Fruit fly (Drosophila melanogaster): Measurements from ENCODE around the gene CG6980.

Gene CG6980

DNA sequence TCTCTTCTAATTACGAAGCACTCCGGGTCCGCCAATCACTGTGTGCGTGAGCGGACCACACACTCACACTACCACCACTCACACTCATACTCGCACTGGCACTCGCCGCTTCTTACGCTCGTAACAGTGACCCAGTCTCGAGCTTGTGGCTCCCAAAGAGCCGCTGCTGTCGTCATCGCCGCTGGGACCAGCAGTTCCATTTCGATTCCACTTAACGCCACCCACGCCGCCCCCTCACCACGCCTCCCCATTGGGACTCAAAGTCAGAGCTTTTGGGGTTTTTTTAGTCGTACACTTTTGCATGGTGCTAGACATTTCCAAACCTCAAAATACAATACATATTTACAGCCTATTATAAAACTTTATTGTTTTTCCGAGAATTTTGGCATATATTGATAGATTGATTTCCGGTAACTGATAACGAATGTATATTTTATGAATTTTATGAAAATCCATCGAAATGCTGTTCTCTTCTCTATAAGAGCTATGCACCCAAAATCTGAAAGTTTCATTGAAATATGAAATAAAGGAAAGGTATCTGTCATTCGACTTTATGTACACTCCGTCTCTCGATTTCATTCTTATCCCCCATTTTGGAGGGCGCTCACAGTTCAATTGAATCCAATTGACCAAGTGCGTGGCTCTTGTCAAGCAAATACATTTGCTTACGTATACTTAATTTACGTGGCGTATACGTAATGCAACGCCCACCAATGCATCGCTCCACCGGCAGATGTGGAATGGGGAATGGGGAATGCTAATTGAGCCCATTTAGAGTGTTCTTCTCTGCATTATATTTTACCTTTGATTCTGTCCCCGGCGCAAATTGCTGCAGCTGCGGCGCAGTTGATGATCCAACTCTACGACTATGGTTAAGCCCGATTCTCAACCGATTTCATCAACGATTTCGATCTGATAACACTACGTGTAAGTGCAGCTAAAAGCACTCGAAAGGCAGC is 35.9 kb upstream of the CG6980 start, which contains the start of gene CG42331 (continued):
- TF ChIP-seq Asciz (GFP tag; optimal IDR thresholded peaks at IDR 0.05) (peak; percentile 63), CG4730 (GFP tag; IDR thresholded peaks at IDR 0.05) (no peak), CG6654 (GFP tag; optimal IDR thresholded peaks at IDR 0.05) (peak; percentile 6), D (optimal IDR thresholded peaks at IDR 0.05) (no peak), D (GFP tag; optimal IDR thresholded peaks at IDR 0.05) (peak; percentile 35), CG6765 (GFP tag; optimal IDR thresholded peaks at IDR 0.05) (no peak), maf-S (GFP tag; optimal IDR thresholded peaks at IDR 0.05) (peak; percentile 21), CG17612 (GFP tag; IDR thresholded peaks at IDR 0.05) (no peak), CG14667 (GFP tag; IDR thresholded peaks at IDR 0.05) (no peak), schlank (tag; optimal IDR thresholded peaks at IDR 0.05) (no peak), en (GFP tag; optimal IDR thresholded peaks at IDR 0.05) (peak; percentile 57), bbx (GFP tag; IDR thresholded peaks at IDR 0.05; ENCODE audit: partially characterized antibody) (no peak), CG31441 (GFP tag; IDR thresholded peaks at IDR 0.05) (peak; percentile 71), CTCF (GFP tag; optimal IDR thresholded peaks at IDR 0.05) (no peak), CG12155 (GFP tag; optimal IDR thresholded peaks at IDR 0.05) (peak; percentile 56)

dm6 chr3R:24773016-24773415 is 34.4 kb upstream of the CG6980 start:
- TF ChIP-seq Blimp-1 (GFP tag; optimal IDR thresholded peaks at IDR 0.05) (peak; percentile 84), Dip2 (GFP tag; IDR thresholded peaks at IDR 0.05) (no peak), Spps (tag; optimal IDR thresholded peaks at IDR 0.05) (no peak), kni (GFP tag; optimal IDR thresholded peaks at IDR 0.05) (peak; percentile 39), Ets65A (GFP tag) (peak; percentile 62), CG11247 (GFP tag; IDR thresholded peaks at IDR 0.05) (no peak)

DNA sequence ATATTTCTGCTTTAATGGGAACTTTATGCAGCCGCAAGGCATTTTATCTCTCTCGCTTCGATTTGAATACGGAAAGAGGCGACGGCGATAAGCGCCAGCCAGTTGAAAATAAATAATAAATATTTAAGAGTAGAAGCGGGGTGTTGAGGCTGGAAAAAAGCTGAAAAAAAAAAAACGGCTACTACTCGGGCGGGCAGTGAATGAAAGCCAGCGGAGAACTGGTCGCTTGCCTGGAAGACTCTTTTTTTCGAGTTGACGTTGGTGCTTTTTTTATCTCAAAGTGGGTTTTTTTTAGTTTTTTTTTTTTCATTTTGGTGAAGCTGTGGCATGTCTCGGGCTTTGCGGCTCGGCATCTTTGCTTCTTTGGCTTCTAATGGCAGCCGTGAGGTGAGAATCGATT is 34.0 kb upstream of the CG6980 start:
- TF ChIP-seq ase (GFP tag; IDR thresholded peaks at IDR 0.05), result no peak
- TF ChIP-seq abd-A (tag; optimal IDR thresholded peaks at IDR 0.05), result peak; percentile 2
- TF ChIP-seq sqz (GFP tag; optimal IDR thresholded peaks at IDR 0.05), result peak; percentile 58
- TF ChIP-seq CG13296 (GFP tag; optimal IDR thresholded peaks at IDR 0.05), result no peak

dm6 chr3R:24777101-24777500 is 30.3 kb upstream of the CG6980 start:
- TF ChIP-seq Sox102F (GFP tag; optimal IDR thresholded peaks at IDR 0.05) (peak; percentile 50), CG31224 (GFP tag; IDR thresholded peaks at IDR 0.05) (no peak), dmrt99B (tag; optimal IDR thresholded peaks at IDR 0.05) (peak; percentile 12), Asciz (GFP tag; optimal IDR thresholded peaks at IDR 0.05) (peak; percentile 9), CG11093 (GFP tag; IDR thresholded peaks at IDR 0.05) (no peak), oc (tag; optimal IDR thresholded peaks at IDR 0.05) (peak; percentile 51), wor (GFP tag; IDR thresholded peaks at IDR 0.05) (no peak), Camta (GFP tag; optimal IDR thresholded peaks at IDR 0.05) (no peak), sens (GFP tag) (peak; percentile 33)

- TF ChIP-seq lbe (GFP tag; optimal IDR thresholded peaks at IDR 0.05), result no peak
- no peak for TF ChIP-seq NfI (GFP tag; optimal IDR thresholded peaks at IDR 0.05)
- TF ChIP-seq sqz (GFP tag; optimal IDR thresholded peaks at IDR 0.05), result peak; percentile 43
- no peak for TF ChIP-seq Sry-β (GFP tag; optimal IDR thresholded peaks at IDR 0.05)
- no peak for TF ChIP-seq CG1603 (tag; optimal IDR thresholded peaks at IDR 0.05)
- TF ChIP-seq CG7987 (GFP tag; optimal IDR thresholded peaks at IDR 0.05), result no peak
- no peak for TF ChIP-seq jumu (GFP tag; optimal IDR thresholded peaks at IDR 0.05)
- no peak for TF ChIP-seq CG4820 (GFP tag; optimal IDR thresholded peaks at IDR 0.05)
- no peak for TF ChIP-seq tio (GFP tag; optimal IDR thresholded peaks at IDR 0.05)
- no peak for TF ChIP-seq Dbx (GFP tag; IDR thresholded peaks at IDR 0.05)
- TF ChIP-seq Blimp-1 (GFP tag; optimal IDR thresholded peaks at IDR 0.05), result peak; percentile 96
- TF ChIP-seq ham (GFP tag; IDR thresholded peaks at IDR 0.05), result no peak
- peak; percentile 23 for TF ChIP-seq oc (tag; optimal IDR thresholded peaks at IDR 0.05)
- TF ChIP-seq dimm (GFP tag; IDR thresholded peaks at IDR 0.05), result 0 out of 2 replicates have a peak, but pooled peaks have one; percentile 7
These were observed 29.1 kb upstream of the CG6980 start for dm6 chr3R:24778218-24778739.

All from whole organism, embryonic.